Fruit fly (Drosophila melanogaster) whole organism, wandering third instar larva: Measurements from ENCODE around the gene CG42299.

ENCODE experiments used
- Abd-B ChIP-seq: fragments of >200 bp; optimal IDR thresholded peaks from 2 replicates; lab custom pipeline; 2017; ENCODE audit warnings: missing biosample characterization, missing genetic modification characterization
- CG32264 ChIP-seq: fragments of 200-800 bp; sonication (Bioruptor generic); optimal IDR thresholded peaks from 2 replicates; lab custom pipeline; 2016; ENCODE audit warnings: missing biosample characterization, missing genetic modification characterization
- CG9705 ChIP-seq: fragments of 200-800 bp; sonication (Bioruptor generic); optimal IDR thresholded peaks from 2 replicates; lab custom pipeline; 2018; ENCODE audit warnings: missing biosample characterization, mild to moderate bottlenecking, missing genetic modification characterization
- CrebA ChIP-seq: fragments of 200-800 bp; sonication (Bioruptor generic); optimal IDR thresholded peaks from 2 replicates; lab custom pipeline; 2016; ENCODE audit warnings: missing biosample characterization, mild to moderate bottlenecking, missing genetic modification characterization, borderline replicate concordance
- Dfd ChIP-seq: fragments of >200 bp; optimal IDR thresholded peaks from 2 replicates; lab custom pipeline; 2017; ENCODE audit warnings: missing biosample characterization, missing genetic modification characterization
- Dif ChIP-seq: fragments of 200-275, 200-300 bp; sonication (Bioruptor generic); optimal IDR thresholded peaks from 2 replicates; lab custom pipeline; 2018; ENCODE audit warnings: missing biosample characterization, missing genetic modification characterization; ENCODE audit not compliant: partially characterized antibody
- GATAd ChIP-seq: sonication (Bioruptor generic); optimal IDR thresholded peaks from 2 replicates; lab custom pipeline; 2016; ENCODE audit warnings: missing biosample characterization, missing genetic modification characterization
- HLH106 ChIP-seq: fragments of 200-800 bp; optimal IDR thresholded peaks from 3 replicates; lab custom pipeline; 2019; ENCODE audit warnings: missing biosample characterization, mild to moderate bottlenecking, missing genetic modification characterization, moderate library complexity
- Hnf4 ChIP-seq: fragments of 200-800 bp; sonication (Bioruptor generic); optimal IDR thresholded peaks from 2 replicates; lab custom pipeline; 2016; ENCODE audit warnings: missing biosample characterization, mild to moderate bottlenecking, missing genetic modification characterization
- Hr78 ChIP-seq: fragments of >200 bp; optimal IDR thresholded peaks from 2 replicates; lab custom pipeline; 2017; ENCODE audit warnings: missing biosample characterization, missing genetic modification characterization
- Hr83 ChIP-seq: fragments of 200-300 bp; sonication (Bioruptor generic); optimal IDR thresholded peaks from 2 replicates; lab custom pipeline; 2016; ENCODE audit warnings: missing biosample characterization, mild to moderate bottlenecking, missing genetic modification characterization, moderate library complexity; ENCODE audit not compliant: poor library complexity, severe bottlenecking
- Jra ChIP-seq: sonication (Bioruptor generic); optimal IDR thresholded peaks from 2 replicates; lab custom pipeline; 2016; ENCODE audit warnings: missing biosample characterization, missing genetic modification characterization
- Mio ChIP-seq: sonication (Bioruptor generic); optimal IDR thresholded peaks from 2 replicates; lab custom pipeline; 2016; ENCODE audit warnings: missing biosample characterization, missing genetic modification characterization
- Myc ChIP-seq: fragments of >200 bp; optimal IDR thresholded peaks from 2 replicates; lab custom pipeline; 2017
- N ChIP-seq: fragments of >200 bp; optimal IDR thresholded peaks from 2 replicates; lab custom pipeline; 2018; ENCODE audit warnings: missing biosample characterization, missing external identifiers, missing genetic modification characterization
- OdsH ChIP-seq: fragments of 200-800 bp; sonication (Bioruptor generic); optimal IDR thresholded peaks from 2 replicates; lab custom pipeline; 2016; ENCODE audit warnings: missing biosample characterization, mild to moderate bottlenecking, missing genetic modification characterization
- Rel ChIP-seq, 2 experiments: fragments of 200-800 bp; sonication (Bioruptor generic) in 1 of 2; optimal IDR thresholded peaks; 2 replicates in 1 of 2; 3 replicates in 1 of 2; lab custom pipeline; 2016 to 2019; ENCODE audit warnings: mild to moderate bottlenecking in 2 of 2, missing biosample characterization in 2 of 2, missing genetic modification characterization in 2 of 2, moderate library complexity in 1 of 2
- Sp1 ChIP-seq: fragments of 200-800 bp; sonication (Bioruptor generic); optimal IDR thresholded peaks from 3 replicates; lab custom pipeline; 2019; ENCODE audit warnings: missing biosample characterization, mild to moderate bottlenecking, missing genetic modification characterization, moderate library complexity
- Vsx2 ChIP-seq: fragments of 200-300, 225-300 bp; sonication (Bioruptor generic); optimal IDR thresholded peaks from 2 replicates; lab custom pipeline; 2018; ENCODE audit warnings: missing biosample characterization, missing genetic modification characterization; ENCODE audit not compliant: partially characterized antibody
- br ChIP-seq: fragments of 200-800 bp; sonication (Bioruptor generic); optimal IDR thresholded peaks from 2 replicates; lab custom pipeline; 2016; ENCODE audit warnings: missing biosample characterization, missing genetic modification characterization
- brk ChIP-seq: fragments of 200-800 bp; sonication (Bioruptor generic); optimal IDR thresholded peaks from 2 replicates; lab custom pipeline; 2016; ENCODE audit warnings: missing biosample characterization, mild to moderate bottlenecking, missing genetic modification characterization
- dl ChIP-seq, 2 experiments: fragments of 175-275, 200-275 bp in 1 of 2; fragments of 200-275 bp in 1 of 2; sonication (Bioruptor generic); optimal IDR thresholded peaks; lab custom pipeline; 2018; ENCODE audit warnings: mild to moderate bottlenecking in 2 of 2, missing biosample characterization in 2 of 2, missing genetic modification characterization in 2 of 2, moderate library complexity in 2 of 2; ENCODE audit not compliant: partially characterized antibody in 2 of 2, insufficient read depth in 1 of 2
- dmrt93B ChIP-seq: fragments of 200-800 bp; sonication (Bioruptor generic); optimal IDR thresholded peaks from 2 replicates; lab custom pipeline; 2018; ENCODE audit warnings: missing biosample characterization, mild to moderate bottlenecking, missing genetic modification characterization
- dsf ChIP-seq: sonication (Bioruptor generic); optimal IDR thresholded peaks from 2 replicates; lab custom pipeline; 2016; ENCODE audit warnings: missing biosample characterization, missing genetic modification characterization, borderline replicate concordance
- ey ChIP-seq: fragments of 200-800 bp; sonication (Bioruptor generic); optimal IDR thresholded peaks from 2 replicates; lab custom pipeline; 2016; ENCODE audit warnings: missing biosample characterization, missing genetic modification characterization
- foxo ChIP-seq, 2 experiments: fragments of 200-800 bp; sonication (Bioruptor generic); optimal IDR thresholded peaks; 2 replicates in 1 of 2; 3 replicates in 1 of 2; lab custom pipeline; 2016 to 2017; ENCODE audit warnings: missing biosample characterization in 2 of 2, missing genetic modification characterization in 2 of 2
- fru ChIP-seq: fragments of 200-800 bp; sonication (Bioruptor generic); optimal IDR thresholded peaks from 3 replicates; lab custom pipeline; 2016; ENCODE audit warnings: missing biosample characterization, mild to moderate bottlenecking, missing genetic modification characterization
- h ChIP-seq: fragments of 200-800 bp; sonication (Bioruptor generic); optimal IDR thresholded peaks from 3 replicates; lab custom pipeline; 2016; ENCODE audit warnings: missing biosample characterization, mild to moderate bottlenecking, missing genetic modification characterization
- jim ChIP-seq: fragments of 175-275, 200-325 bp; sonication (Bioruptor generic); optimal IDR thresholded peaks from 2 replicates; lab custom pipeline; 2016; ENCODE audit warnings: missing biosample characterization, mild to moderate bottlenecking, missing genetic modification characterization
- lola ChIP-seq: fragments of >200 bp; optimal IDR thresholded peaks from 2 replicates; lab custom pipeline; 2017; ENCODE audit warnings: missing biosample characterization, missing genetic modification characterization
- pan ChIP-seq: fragments of >200 bp; optimal IDR thresholded peaks from 2 replicates; lab custom pipeline; 2017
- psq ChIP-seq: fragments of 200-800 bp; sonication (Bioruptor generic); optimal IDR thresholded peaks from 3 replicates; lab custom pipeline; 2017; ENCODE audit warnings: missing biosample characterization, mild to moderate bottlenecking, missing genetic modification characterization, moderate library complexity
- rgr ChIP-seq: fragments of 200-800 bp; sonication (Bioruptor generic); optimal IDR thresholded peaks from 3 replicates; lab custom pipeline; 2016; ENCODE audit warnings: missing biosample characterization, mild to moderate bottlenecking, missing genetic modification characterization
- sage ChIP-seq: fragments of 200-800 bp; sonication (Bioruptor generic); optimal IDR thresholded peaks from 2 replicates; lab custom pipeline; 2016; ENCODE audit warnings: missing biosample characterization, mild to moderate bottlenecking, missing genetic modification characterization
- sv ChIP-seq: fragments of 200-800 bp; sonication (Bioruptor generic); optimal IDR thresholded peaks from 3 replicates; lab custom pipeline; 2016; ENCODE audit warnings: missing biosample characterization, missing genetic modification characterization
- tai ChIP-seq: sonication (Bioruptor generic); optimal IDR thresholded peaks from 2 replicates; lab custom pipeline; 2016; ENCODE audit warnings: missing biosample characterization, missing genetic modification characterization
- usp ChIP-seq: fragments of >200 bp; optimal IDR thresholded peaks from 2 replicates; lab custom pipeline; 2017; ENCODE audit warnings: missing biosample characterization, missing genetic modification characterization
- woc ChIP-seq: sonication (Bioruptor generic); optimal IDR thresholded peaks from 2 replicates; lab custom pipeline; 2016; ENCODE audit warnings: missing biosample characterization, mild to moderate bottlenecking, missing genetic modification characterization

CG42299 gene

DNA sequence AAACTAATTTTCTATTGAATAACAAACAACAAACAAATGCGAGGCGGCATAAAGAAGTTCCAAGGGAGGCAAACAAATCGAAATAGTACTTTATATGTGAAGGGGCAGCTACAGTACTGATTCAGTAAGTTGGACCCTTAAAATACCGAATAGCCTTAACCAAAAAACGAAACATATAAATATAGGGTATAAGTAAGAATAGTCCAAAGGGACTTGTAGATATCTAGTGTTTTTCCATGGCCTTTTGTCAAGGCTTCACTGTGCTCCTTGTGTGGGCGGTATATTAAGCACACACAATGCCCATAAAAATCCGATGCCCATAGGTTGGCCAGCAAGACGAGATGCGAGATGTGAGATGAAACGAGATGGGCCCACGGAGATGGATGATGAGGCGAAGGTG, 43.4 kb downstream of the CG42299 start:
- TF ChIP-seq woc: no peak
- TF ChIP-seq tai (GFP tag; lab: Kevin White, UChicago): no peak
- no peak for TF ChIP-seq lola (GFP tag; lab: Kevin White, UChicago)
- TF ChIP-seq foxo (GFP tag; optimal IDR thresholded peaks at IDR 0.05; lab: Kevin White, UChicago): peak in 1 of 2 experiments; percentile 19
- TF ChIP-seq ey (GFP tag; lab: Kevin White, UChicago): peak; percentile 8
- no peak for TF ChIP-seq dsf (GFP tag; lab: Kevin White, UChicago)
- TF ChIP-seq Jra (GFP tag; lab: Kevin White, UChicago): no peak

DNA sequence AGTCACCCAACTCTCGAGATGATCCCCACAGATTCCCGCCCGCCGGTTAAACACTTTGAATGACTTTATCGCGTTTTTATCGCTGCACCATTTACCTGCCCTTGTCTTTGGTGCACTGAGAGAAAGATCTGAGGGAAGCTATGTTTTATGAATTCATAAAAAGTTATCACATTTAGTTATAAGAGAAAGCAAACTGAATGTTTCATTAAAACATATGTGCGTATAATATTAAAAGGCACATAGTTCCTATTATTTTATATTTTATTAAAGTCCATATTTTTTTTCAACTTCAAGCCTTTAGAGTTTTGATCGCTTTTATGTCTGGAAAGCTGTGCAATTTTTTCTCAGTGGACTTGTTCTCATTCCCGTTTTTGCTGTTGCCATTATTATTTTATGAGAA, 45.1 kb downstream of the CG42299 start:
- TF ChIP-seq Rel (GFP tag; optimal IDR thresholded peaks at IDR 0.05; lab: Kevin White, UChicago) (no peak), Rel (tag; optimal IDR thresholded peaks at IDR 0.05; lab: Kevin White, UChicago) (no peak), ey (GFP tag; lab: Kevin White, UChicago) (peak; percentile 4), Dfd (GFP tag; lab: Kevin White, UChicago) (no peak), Vsx2 (GFP tag; lab: Kevin White, UChicago) (no peak), CrebA (GFP tag; lab: Kevin White, UChicago) (no peak), Abd-B (no peak), usp (GFP tag; lab: Kevin White, UChicago) (no peak), dmrt93B (GFP tag; lab: Kevin White, UChicago) (peak; percentile 2), N (no peak), lola (GFP tag; lab: Kevin White, UChicago) (no peak), Hr78 (GFP tag; lab: Kevin White, UChicago) (no peak), foxo (GFP tag; optimal IDR thresholded peaks at IDR 0.05; lab: Kevin White, UChicago) (peak in 1 of 2 experiments; percentile 55), tai (GFP tag; lab: Kevin White, UChicago) (no peak), br (no peak), Hr83 (no peak), Myc (lab: Kevin White, UChicago) (no peak), pan (lab: Kevin White, UChicago) (no peak), HLH106 (tag; lab: Kevin White, UChicago) (peak; percentile 70), h (GFP tag; lab: Kevin White, UChicago) (peak; percentile 50), rgr (no peak), sv (no peak), Hnf4 (GFP tag; lab: Kevin White, UChicago) (peak; percentile 32), GATAd (GFP tag; lab: Kevin White, UChicago) (no peak), sage (no peak), Mio (GFP tag; lab: Kevin White, UChicago) (no peak), CG32264 (GFP tag; lab: Kevin White, UChicago) (no peak), Dif (GFP tag; lab: Kevin White, UChicago) (no peak), Sp1 (GFP tag; lab: Kevin White, UChicago) (peak; percentile 60), CG9705 (GFP tag; lab: Kevin White, UChicago) (peak; percentile 21), dsf (GFP tag; lab: Kevin White, UChicago) (no peak), psq (peak; percentile 44), dl (GFP tag; optimal IDR thresholded peaks at IDR 0.05; lab: Kevin White, UChicago; ENCODE audit: insufficient read depth in 1 of 2, partially characterized antibody in 2 of 2) (no peak), jim (GFP tag; lab: Kevin White, UChicago) (no peak), Jra (GFP tag; lab: Kevin White, UChicago) (no peak), fru (peak; percentile 10), OdsH (GFP tag; lab: Kevin White, UChicago) (peak; percentile 3), brk (no peak), woc (peak; percentile 10)

DNA sequence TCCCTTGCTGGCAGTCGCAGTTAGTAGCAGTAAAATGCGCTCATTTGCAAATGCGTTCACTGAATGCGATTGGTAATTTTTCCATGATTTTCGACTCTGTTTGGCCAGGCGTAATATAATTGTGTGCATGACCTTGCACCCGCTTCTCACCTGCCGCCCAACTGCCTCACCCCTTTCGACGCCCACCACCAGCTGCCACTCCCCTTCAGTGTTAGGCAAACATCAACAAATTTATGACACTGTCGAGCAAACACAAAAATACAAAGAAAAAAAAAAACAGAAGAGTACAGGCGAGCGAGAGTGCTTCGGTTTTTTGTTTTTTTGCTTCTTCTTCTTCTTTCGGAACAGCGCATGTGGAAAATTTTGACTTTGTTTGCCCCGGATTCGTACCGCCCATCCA, 45.5 kb downstream of the CG42299 start:
- TF ChIP-seq Hr83: peak; percentile 33
- TF ChIP-seq ey (GFP tag; lab: Kevin White, UChicago): no peak
- no peak for TF ChIP-seq Mio (GFP tag; lab: Kevin White, UChicago)
- TF ChIP-seq Hr78 (GFP tag; lab: Kevin White, UChicago): no peak
- no peak for TF ChIP-seq CrebA (GFP tag; lab: Kevin White, UChicago)
- TF ChIP-seq Dfd (GFP tag; lab: Kevin White, UChicago): peak; percentile 63
- peak; percentile 19 for TF ChIP-seq jim (GFP tag; lab: Kevin White, UChicago)
- no peak for TF ChIP-seq brk
